Fruit fly (Drosophila melanogaster): ENCODE measurements around the gene CG17560.

Gene CG17560

dm6 chr3R:16664144-16664825 lies 46.5 kb downstream of the CG17560 start (continued):
- TF ChIP-seq HLH4C (GFP tag; IDR thresholded peaks at IDR 0.05; ENCODE audit: partially characterized antibody) (no peak), Atf-2 (GFP tag; optimal IDR thresholded peaks at IDR 0.05) (no peak), CG4854 (GFP tag; optimal IDR thresholded peaks at IDR 0.05) (no peak), CG4707 (GFP tag; optimal IDR thresholded peaks at IDR 0.05) (no peak), BtbVII (GFP tag; optimal IDR thresholded peaks at IDR 0.05) (no peak), zfh1 (GFP tag; IDR thresholded peaks at IDR 0.05) (no peak), lbe (GFP tag; optimal IDR thresholded peaks at IDR 0.05) (no peak), Fer3 (tag; optimal IDR thresholded peaks at IDR 0.05) (no peak), CG8281 (tag; optimal IDR thresholded peaks at IDR 0.05) (no peak), gce (GFP tag; IDR thresholded peaks at IDR 0.05) (0 out of 3 replicates have a peak, but pooled peaks have one; percentile 13), wek (GFP tag; optimal IDR thresholded peaks at IDR 0.05) (no peak), Oli (tag; optimal IDR thresholded peaks at IDR 0.05) (no peak), Xbp1 (GFP tag; optimal IDR thresholded peaks at IDR 0.05) (no peak), Lhr (GFP tag; optimal IDR thresholded peaks at IDR 0.05) (no peak), emc (GFP tag; optimal IDR thresholded peaks at IDR 0.05) (no peak), CG12155 (GFP tag; optimal IDR thresholded peaks at IDR 0.05) (no peak), CG15073 (GFP tag; optimal IDR thresholded peaks at IDR 0.05) (no peak), CG11504 (tag; optimal IDR thresholded peaks at IDR 0.05) (no peak), CG11247 (GFP tag; IDR thresholded peaks at IDR 0.05) (no peak), Ravus (GFP tag; IDR thresholded peaks at IDR 0.05) (no peak), Lpt (GFP tag; optimal IDR thresholded peaks at IDR 0.05) (no peak), CG6654 (GFP tag; optimal IDR thresholded peaks at IDR 0.05) (no peak), CG8290 (GFP tag; optimal IDR thresholded peaks at IDR 0.05) (no peak), CG8290 (tag; optimal IDR thresholded peaks at IDR 0.05) (peak in 1 of 2 experiments; percentile 25), CoRest (tag; optimal IDR thresholded peaks at IDR 0.05) (no peak), CG1602 (GFP tag; optimal IDR thresholded peaks at IDR 0.05) (no peak), CG2199 (GFP tag; IDR thresholded peaks at IDR 0.05) (0 out of 3 replicates have a peak, but pooled peaks have one; percentile 51), dan (GFP tag; IDR thresholded peaks at IDR 0.05) (no peak), repo (GFP tag; optimal IDR thresholded peaks at IDR 0.05) (no peak), CG12769 (tag; optimal IDR thresholded peaks at IDR 0.05) (peak; percentile 55), cas (GFP tag; IDR thresholded peaks at IDR 0.05) (no peak), CG31388 (GFP tag; optimal IDR thresholded peaks at IDR 0.05) (no peak), sd (tag; optimal IDR thresholded peaks at IDR 0.05) (peak; percentile 92), HLH54F (GFP tag; optimal IDR thresholded peaks at IDR 0.05) (no peak), pros (GFP tag; optimal IDR thresholded peaks at IDR 0.05) (peak; percentile 17), Optix (GFP tag; IDR thresholded peaks at IDR 0.05) (no peak), tgo (GFP tag; IDR thresholded peaks at IDR 0.05) (no peak), CG1603 (tag; optimal IDR thresholded peaks at IDR 0.05) (no peak), her (GFP tag; optimal IDR thresholded peaks at IDR 0.05) (no peak), Hr39 (optimal IDR thresholded peaks at IDR 0.05) (no peak), br (optimal IDR thresholded peaks at IDR 0.05) (no peak), CG10147 (GFP tag; optimal IDR thresholded peaks at IDR 0.05) (no peak), CG7745 (tag; optimal IDR thresholded peaks at IDR 0.05) (no peak), esg (GFP tag; conservative IDR thresholded peaks at IDR 0.05) (no peak), B-H1 (GFP tag; IDR thresholded peaks at IDR 0.05) (no peak), CG31441 (GFP tag; IDR thresholded peaks at IDR 0.05) (no peak), CG7786 (GFP tag; optimal IDR thresholded peaks at IDR 0.05) (no peak), p53 (GFP tag; optimal IDR thresholded peaks at IDR 0.05) (no peak), CG11456 (GFP tag; IDR thresholded peaks at IDR 0.05) (no peak), CG4404 (GFP tag; IDR thresholded peaks at IDR 0.05) (no peak), CG6689 (GFP tag; IDR thresholded peaks at IDR 0.05) (no peak), fru (optimal IDR thresholded peaks at IDR 0.05) (no peak), CG15479 (GFP tag; optimal IDR thresholded peaks at IDR 0.05) (no peak)
